Worm (Caenorhabditis elegans): ENCODE results near the gene C53D6.7.
A peak's percentile ranks its signal among the peaks of the same experiment; 100 is the strongest.

C53D6.7 gene

ce11 chrIV:8994487-8994886, 42.5 kb downstream of the C53D6.7 start:
- TF ChIP-seq nhr-10 (tag; optimal IDR thresholded peaks at IDR 0.05) (no peak), pqm-1 (tag; optimal IDR thresholded peaks at IDR 0.05) (no peak), attf-4 (tag; optimal IDR thresholded peaks at IDR 0.05) (no peak), nhr-48 (tag; optimal IDR thresholded peaks at IDR 0.05) (no peak), Y48G9A.11 (GFP tag; IDR thresholded peaks at IDR 0.05) (no peak), F10B5.3 (tag; optimal IDR thresholded peaks at IDR 0.05) (no peak), ZK546.5 (tag; optimal IDR thresholded peaks at IDR 0.05) (no peak), duxl-1 (tag; optimal IDR thresholded peaks at IDR 0.05; ENCODE audit: poor library complexity) (no peak), vab-7 (GFP tag; IDR thresholded peaks at IDR 0.05) (no peak), skn-1 (tag; optimal IDR thresholded peaks at IDR 0.05) (no peak), nhr-77 (tag; optimal IDR thresholded peaks at IDR 0.05) (no peak)

- TF ChIP-seq nhr-25 (tag; optimal IDR thresholded peaks at IDR 0.05; ENCODE audit: borderline replicate concordance, insufficient read depth) (no peak), nhr-48 (tag; optimal IDR thresholded peaks at IDR 0.05) (no peak), zfp-3 (GFP tag; conservative IDR thresholded peaks at IDR 0.05) (no peak), ama-1 (optimal IDR thresholded peaks at IDR 0.05) (no peak), pqm-1 (tag; optimal IDR thresholded peaks at IDR 0.05) (no peak), unc-62 (GFP tag; optimal IDR thresholded peaks at IDR 0.05 in 1 of 2) (no peak), unc-62 (tag; optimal IDR thresholded peaks at IDR 0.05) (no peak), dve-1 (tag; optimal IDR thresholded peaks at IDR 0.05; ENCODE audit: insufficient read depth) (no peak), nhr-237 (tag; optimal IDR thresholded peaks at IDR 0.05) (no peak), nhr-102 (tag; optimal IDR thresholded peaks at IDR 0.05) (no peak), mes-2 (tag; optimal IDR thresholded peaks at IDR 0.05; ENCODE audit: poor library complexity, severe bottlenecking) (no peak), Y5F2A.4 (GFP tag; optimal IDR thresholded peaks at IDR 0.05) (no peak), lin-39 (tag; optimal IDR thresholded peaks at IDR 0.05) (no peak), lin-29 (GFP tag; IDR thresholded peaks at IDR 0.05) (no peak), D1046.2 (GFP tag; IDR thresholded peaks at IDR 0.05) (no peak), ceh-28 (tag; optimal IDR thresholded peaks at IDR 0.05) (no peak), R02D3.7 (tag; optimal IDR thresholded peaks at IDR 0.05) (no peak), nhr-77 (tag; optimal IDR thresholded peaks at IDR 0.05) (no peak)
Measured at ce11 chrIV:8992786-8993185, 44.2 kb downstream of the C53D6.7 start, which contains the start of gene mltn-12. mltn-12 (plus strand) TSS chrIV:8993086.

ce11 chrIV:8986761-8987316, 50.1 kb downstream of the C53D6.7 start, which contains the start of gene bre-1:
bre-1 (plus strand) TSS chrIV:8987266.
- TF ChIP-seq rbr-2 (tag; optimal IDR thresholded peaks at IDR 0.05) = no peak
- no peak for TF ChIP-seq ztf-7 (tag; optimal IDR thresholded peaks at IDR 0.05)
- no peak for TF ChIP-seq pqm-1 (tag; optimal IDR thresholded peaks at IDR 0.05)
- no peak for TF ChIP-seq php-3 (GFP tag; IDR thresholded peaks at IDR 0.05)
- TF ChIP-seq lir-3 (tag; optimal IDR thresholded peaks at IDR 0.05) = no peak
- TF ChIP-seq ceh-44 (GFP tag; IDR thresholded peaks at IDR 0.05) = no peak
- TF ChIP-seq spr-3 (GFP tag; optimal IDR thresholded peaks at IDR 0.05) = no peak
- TF ChIP-seq arid-1 (GFP tag; conservative IDR thresholded peaks at IDR 0.05) = no peak
- 0 out of 2 replicates have a peak, but pooled peaks have one; percentile 35 for TF ChIP-seq hmg-1.1 (GFP tag; IDR thresholded peaks at IDR 0.05)
- TF ChIP-seq nhr-11 (tag; optimal IDR thresholded peaks at IDR 0.05) = no peak
- TF ChIP-seq snpc-4 (tag; optimal IDR thresholded peaks at IDR 0.05) = no peak
- TF ChIP-seq snpc-1.2 (GFP tag; IDR thresholded peaks at IDR 0.05) = no peak
- no peak for TF ChIP-seq dpl-1 (GFP tag; optimal IDR thresholded peaks at IDR 0.05)
- no peak for TF ChIP-seq madf-9 (GFP tag; conservative IDR thresholded peaks at IDR 0.05)
- TF ChIP-seq zag-1 (tag; optimal IDR thresholded peaks at IDR 0.05) = no peak
- TF ChIP-seq F10B5.3 (tag; optimal IDR thresholded peaks at IDR 0.05) = no peak
- no peak for TF ChIP-seq Y48G9A.11 (GFP tag; IDR thresholded peaks at IDR 0.05)
- no peak for TF ChIP-seq cey-2 (tag; optimal IDR thresholded peaks at IDR 0.05; ENCODE audit: borderline replicate concordance, insufficient read depth)
- TF ChIP-seq spr-1 (tag; optimal IDR thresholded peaks at IDR 0.05) = no peak
- TF ChIP-seq ztf-11 (tag; optimal IDR thresholded peaks at IDR 0.05) = no peak
- TF ChIP-seq mxl-2 (GFP tag; conservative IDR thresholded peaks at IDR 0.05) = no peak
- TF ChIP-seq hlh-30 (tag; optimal IDR thresholded peaks at IDR 0.05; ENCODE audit: insufficient read depth) = no peak
- TF ChIP-seq tag-97 (GFP tag; IDR thresholded peaks at IDR 0.05) = no peak
- TF ChIP-seq daf-16 (GFP tag; optimal IDR thresholded peaks at IDR 0.05) = no peak
- TF ChIP-seq daf-16 (tag; optimal IDR thresholded peaks at IDR 0.05) = peak; percentile 49
- no peak for TF ChIP-seq nhr-76 (tag; optimal IDR thresholded peaks at IDR 0.05)
- no peak for TF ChIP-seq lin-29 (GFP tag; IDR thresholded peaks at IDR 0.05)
- peak; percentile 44 for TF ChIP-seq dve-1 (tag; optimal IDR thresholded peaks at IDR 0.05; ENCODE audit: insufficient read depth)

Data from whole organism, L4 larva.